Worm (Caenorhabditis elegans): ENCODE results near the gene srw-79.

The srw-79 gene

ce11 chrII:2921860-2922259, 24.7 kb upstream of the srw-79 start:
- TF ChIP-seq ceh-28 (tag; optimal IDR thresholded peaks at IDR 0.05) = no peak
- no peak for TF ChIP-seq unc-39 (tag; optimal IDR thresholded peaks at IDR 0.05)
- no peak for TF ChIP-seq fkh-10 (GFP tag; optimal IDR thresholded peaks at IDR 0.05)
- TF ChIP-seq pha-4 (tag; optimal IDR thresholded peaks at IDR 0.05) = no peak
- TF ChIP-seq tbx-2 (tag; optimal IDR thresholded peaks at IDR 0.05) = no peak
- no peak for TF ChIP-seq lin-39 (tag; optimal IDR thresholded peaks at IDR 0.05)
- TF ChIP-seq lsy-12 (tag; optimal IDR thresholded peaks at IDR 0.05) = no peak

DNA sequence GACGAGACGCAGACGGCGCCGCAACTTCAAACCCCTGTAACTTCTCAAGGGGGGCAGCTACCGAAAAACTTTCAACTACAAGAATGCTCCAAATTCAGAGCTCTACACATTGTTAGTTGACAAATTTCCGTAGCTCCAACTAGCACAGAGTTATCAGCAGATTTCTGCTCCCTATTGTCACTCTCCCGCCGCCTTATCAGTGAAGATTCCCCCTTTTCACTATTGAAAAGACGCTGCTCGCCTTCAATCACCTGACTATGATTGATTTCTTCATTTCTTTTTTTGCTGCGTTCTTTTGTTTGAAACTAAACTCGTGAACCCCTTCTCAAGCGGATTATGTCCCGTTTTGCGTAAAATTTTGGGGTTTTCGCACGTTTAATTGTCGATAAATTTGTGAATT, 24.2 kb upstream of the srw-79 start:
- TF ChIP-seq nhr-76 (tag; optimal IDR thresholded peaks at IDR 0.05) = no peak
- peak; percentile 77 for TF ChIP-seq elt-2 (tag; optimal IDR thresholded peaks at IDR 0.05)
- no peak for TF ChIP-seq unc-39 (tag; optimal IDR thresholded peaks at IDR 0.05)
- TF ChIP-seq zag-1 (tag; optimal IDR thresholded peaks at IDR 0.05) = no peak
- TF ChIP-seq pha-4 (tag; optimal IDR thresholded peaks at IDR 0.05) = peak; percentile 2
- TF ChIP-seq pqm-1 (tag; optimal IDR thresholded peaks at IDR 0.05) = peak; percentile 35
- peak; percentile 73 for TF ChIP-seq ama-1 (optimal IDR thresholded peaks at IDR 0.05)

DNA sequence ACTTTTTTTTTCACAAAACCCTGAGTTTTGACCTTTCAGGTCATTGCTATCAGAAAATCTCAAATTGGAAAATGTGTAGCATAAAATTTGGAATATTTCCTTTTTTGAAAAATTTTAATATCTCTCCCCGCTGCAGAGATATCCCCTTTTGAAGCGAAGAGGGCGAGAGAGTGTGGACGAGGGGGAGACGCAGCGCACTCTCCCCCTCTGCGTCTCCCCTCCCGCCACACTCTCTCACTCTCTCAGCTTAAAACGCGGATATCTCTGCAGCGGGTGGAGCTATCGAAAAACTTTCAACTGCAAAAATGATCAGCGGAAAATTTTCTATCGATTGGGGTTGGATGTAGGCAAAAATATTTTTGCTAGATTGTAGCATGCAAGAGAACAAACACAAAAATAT, 23.8 kb upstream of the srw-79 start:
- TF ChIP-seq aly-2 (tag; optimal IDR thresholded peaks at IDR 0.05) (no peak), lsy-12 (tag; optimal IDR thresholded peaks at IDR 0.05) (no peak), nhr-43 (tag; optimal IDR thresholded peaks at IDR 0.05; ENCODE audit: poor library complexity, severe bottlenecking) (no peak), ztf-11 (tag; optimal IDR thresholded peaks at IDR 0.05) (no peak), fkh-10 (GFP tag; optimal IDR thresholded peaks at IDR 0.05) (no peak), fos-1 (tag; optimal IDR thresholded peaks at IDR 0.05) (no peak), eor-1 (tag; optimal IDR thresholded peaks at IDR 0.05) (no peak), nhr-28 (tag; optimal IDR thresholded peaks at IDR 0.05) (no peak), jun-1 (tag; optimal IDR thresholded peaks at IDR 0.05) (no peak), fkh-2 (tag; optimal IDR thresholded peaks at IDR 0.05) (no peak), lin-15B (tag; optimal IDR thresholded peaks at IDR 0.05) (no peak), nhr-77 (tag; optimal IDR thresholded peaks at IDR 0.05) (no peak)

- peak; percentile 30 for TF ChIP-seq elt-2 (tag; optimal IDR thresholded peaks at IDR 0.05)
- TF ChIP-seq ceh-16 (tag; optimal IDR thresholded peaks at IDR 0.05) = no peak
These were observed 22.9 kb upstream of the srw-79 start, which contains the start of gene ZK355.2 for ce11 chrII:2923617-2924016. Gene ZK355.2 (plus strand): TSS chrII:2923917.

DNA sequence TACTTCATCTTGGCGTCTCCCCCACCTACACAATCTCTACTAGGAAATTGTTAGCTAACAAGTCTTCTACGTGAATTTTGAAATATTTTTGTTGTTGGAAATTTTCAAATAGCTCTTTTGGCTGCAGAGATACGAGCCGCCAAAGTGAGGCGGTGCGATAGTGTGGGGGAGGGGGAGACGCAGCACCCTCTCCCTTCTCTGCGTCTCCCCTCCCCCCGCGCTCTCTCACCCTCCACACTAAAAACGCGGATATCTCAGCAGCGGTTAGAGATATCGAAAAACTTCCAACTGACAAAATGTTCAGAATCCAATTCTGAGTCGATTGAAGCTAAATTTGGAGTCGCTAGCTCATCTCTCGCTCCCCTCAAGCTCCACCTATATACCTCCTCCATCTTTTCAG, 21.5 kb upstream of the srw-79 start:
- TF ChIP-seq snpc-4 (tag; optimal IDR thresholded peaks at IDR 0.05) (no peak), nhr-12 (tag; optimal IDR thresholded peaks at IDR 0.05) (no peak), pqm-1 (tag; optimal IDR thresholded peaks at IDR 0.05) (no peak), nhr-43 (tag; optimal IDR thresholded peaks at IDR 0.05; ENCODE audit: poor library complexity, severe bottlenecking) (no peak)

- TF ChIP-seq nhr-43 (tag; optimal IDR thresholded peaks at IDR 0.05; ENCODE audit: poor library complexity, severe bottlenecking) (no peak), ztf-4 (tag; optimal IDR thresholded peaks at IDR 0.05) (no peak), tbx-2 (tag; optimal IDR thresholded peaks at IDR 0.05) (no peak), sea-2 (GFP tag; optimal IDR thresholded peaks at IDR 0.05) (no peak), lin-15B (tag; optimal IDR thresholded peaks at IDR 0.05) (no peak), elt-1 (tag; optimal IDR thresholded peaks at IDR 0.05) (no peak), ceh-16 (tag; optimal IDR thresholded peaks at IDR 0.05) (no peak), nhr-76 (tag; optimal IDR thresholded peaks at IDR 0.05) (no peak), nhr-237 (tag; optimal IDR thresholded peaks at IDR 0.05) (no peak)
These were observed 20.6 kb upstream of the srw-79 start for ce11 chrII:2925806-2926558.

ce11 chrII:2927533-2927932, 19.0 kb upstream of the srw-79 start, which contains the start of the genes ZK355.3 and ZK355.8:
Gene ZK355.3 (minus strand): TSS chrII:2927633.
Gene ZK355.8 (plus strand): TSS chrII:2927804.
- TF ChIP-seq ceh-9 (tag; optimal IDR thresholded peaks at IDR 0.05) (no peak), fos-1 (tag; optimal IDR thresholded peaks at IDR 0.05) (no peak), nhr-67 (tag; optimal IDR thresholded peaks at IDR 0.05) (no peak), skn-1 (tag; optimal IDR thresholded peaks at IDR 0.05) (no peak), nhr-23 (tag; optimal IDR thresholded peaks at IDR 0.05) (no peak), nhr-237 (tag; optimal IDR thresholded peaks at IDR 0.05) (no peak), jun-1 (tag; optimal IDR thresholded peaks at IDR 0.05) (no peak), unc-39 (tag; optimal IDR thresholded peaks at IDR 0.05) (no peak), mdl-1 (tag; optimal IDR thresholded peaks at IDR 0.05) (no peak), R02D3.7 (tag; optimal IDR thresholded peaks at IDR 0.05) (no peak), nhr-43 (tag; optimal IDR thresholded peaks at IDR 0.05; ENCODE audit: poor library complexity, severe bottlenecking) (no peak), elt-3 (tag; optimal IDR thresholded peaks at IDR 0.05) (no peak), lsy-12 (tag; optimal IDR thresholded peaks at IDR 0.05) (no peak), tbx-2 (tag; optimal IDR thresholded peaks at IDR 0.05) (no peak)

Data from whole organism, L3 larva.